Worm (Caenorhabditis elegans) whole organism, L4/young adult: ENCODE results near the gene T22B2.1.

ENCODE experiments used
- W03F9.2 ChIP-seq: fragments of 150-350 bp; optimal IDR thresholded peaks from 2 replicates; lab custom pipeline; 2014; ENCODE audit warnings: missing biosample characterization, missing genetic modification characterization
- dao-5 ChIP-seq: sonication (generic microtip); optimal IDR thresholded peaks from 2 replicates; lab custom pipeline; 2016; ENCODE audit warnings: missing genotype, missing genetic modification characterization, moderate library complexity, missing compliant biosample characterization
- him-1 ChIP-seq: sonication (generic microtip); optimal IDR thresholded peaks from 2 replicates; lab custom pipeline; 2016; ENCODE audit warnings: missing genotype, missing genetic modification reagents, missing genetic modification characterization, missing compliant biosample characterization

Gene T22B2.1

DNA sequence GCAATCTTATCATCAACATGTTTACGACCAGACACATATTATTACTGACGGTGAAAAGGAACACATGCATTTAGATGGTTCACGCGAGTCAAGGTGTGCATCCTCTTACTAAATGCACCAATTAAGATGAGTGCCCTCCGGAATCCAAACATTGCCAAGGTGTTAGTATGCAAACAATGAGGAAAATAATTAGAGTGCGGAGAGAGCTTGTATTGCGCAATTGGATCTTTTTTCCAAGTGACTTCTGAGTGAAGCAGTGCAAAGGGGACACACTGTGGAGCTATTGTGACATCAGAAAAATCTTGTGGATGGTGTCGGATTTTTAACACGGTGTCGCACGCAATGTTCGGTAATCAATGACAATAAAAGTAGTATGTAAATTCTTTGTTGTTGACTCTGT lies 51.4 kb downstream of the T22B2.1 start:
- no peak for TF ChIP-seq W03F9.2 (tag; lab: Kevin White, UChicago)
- TF ChIP-seq dao-5 (tag; lab: Kevin White, UChicago) = no peak
- TF ChIP-seq him-1 = no peak

DNA sequence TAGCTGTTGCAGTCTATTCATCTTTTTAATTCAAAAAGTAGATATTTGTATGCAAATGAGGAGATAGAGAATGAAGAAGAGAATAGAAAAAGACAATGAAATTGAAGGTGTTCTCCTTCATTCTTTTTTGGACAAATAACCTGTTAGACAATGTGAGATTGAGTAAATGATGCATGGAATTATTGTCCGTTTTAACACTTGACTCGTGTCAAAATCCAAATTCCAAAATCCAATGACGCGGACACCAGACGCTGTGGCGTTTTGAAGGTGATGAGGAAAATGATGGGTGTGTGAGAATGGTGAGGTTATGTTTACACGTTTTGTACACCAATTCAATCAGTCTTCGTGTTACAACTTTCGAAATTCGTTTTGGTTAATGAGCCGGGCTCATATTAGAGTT lies 53.3 kb downstream of the T22B2.1 start:
- TF ChIP-seq W03F9.2 (tag; lab: Kevin White, UChicago) = no peak
- no peak for TF ChIP-seq dao-5 (tag; lab: Kevin White, UChicago)
- no peak for TF ChIP-seq him-1
